Fruit fly (Drosophila melanogaster) whole organism, embryonic: Measurements from ENCODE around the gene PRL-1.

Source experiments
- Bteb2 ChIP-seq: fragments of 200-800 bp; sonication (Bioruptor generic); optimal IDR thresholded peaks from 2 replicates; lab custom pipeline; 2016; ENCODE audit warnings: missing biosample characterization, missing genetic modification characterization
- CG11085 ChIP-seq: fragments of 200-800 bp; sonication (Bioruptor generic); IDR thresholded peaks from 2 replicates; pipeline ENCODE4 v1.3.6; 2022; ENCODE audit warnings: missing biosample characterization, missing genetic modification characterization
- CG12219 ChIP-seq: fragments of 200-800 bp; sonication (Bioruptor generic); optimal IDR thresholded peaks from 3 replicates; lab custom pipeline; 2018; ENCODE audit warnings: missing biosample characterization, mild to moderate bottlenecking, missing genetic modification characterization
- CG12942 ChIP-seq: fragments of 200-800 bp; sonication (Bioruptor generic); optimal IDR thresholded peaks from 3 replicates; lab custom pipeline; 2016; ENCODE audit warnings: missing biosample characterization, missing genetic modification characterization
- CG16779 ChIP-seq: fragments of 200-800 bp; sonication (Bioruptor generic); IDR thresholded peaks from 2 replicates; pipeline ENCODE4 v1.3.6; 2022; ENCODE audit warnings: missing biosample characterization, missing genetic modification characterization
- CG17361 ChIP-seq: fragments of 200-800 bp; sonication (Bioruptor generic); IDR thresholded peaks from 3 replicates; pipeline ENCODE4 v1.3.6; 2022; ENCODE audit warnings: missing biosample characterization, missing genetic modification characterization
- CG2120 ChIP-seq: fragments of 200-800 bp; sonication (Bioruptor generic); optimal IDR thresholded peaks from 3 replicates; lab custom pipeline; 2016; ENCODE audit warnings: missing biosample characterization, missing genetic modification characterization
- CG2199 ChIP-seq: fragments of 200-800 bp; sonication (Bioruptor generic); IDR thresholded peaks from 3 replicates; pipeline ENCODE4 v1.3.6; 2022; ENCODE audit warnings: missing biosample characterization, missing genetic modification characterization
- CG2712 ChIP-seq: fragments of 200-800 bp; optimal IDR thresholded peaks from 3 replicates; lab custom pipeline; 2019; ENCODE audit warnings: missing biosample characterization, mild to moderate bottlenecking, missing genetic modification characterization, moderate library complexity
- CG3065 ChIP-seq: fragments of 200-800 bp; sonication (Bioruptor generic); optimal IDR thresholded peaks from 2 replicates; lab custom pipeline; 2016; ENCODE audit warnings: missing biosample characterization, missing genetic modification characterization
- CG31224 ChIP-seq: fragments of 200-800 bp; sonication (Bioruptor generic); IDR thresholded peaks from 2 replicates; pipeline ENCODE4 v1.3.6; 2022; ENCODE audit warnings: missing biosample characterization, missing genetic modification characterization
- CG3281 ChIP-seq: fragments of 200-800 bp; sonication (Bioruptor generic); optimal IDR thresholded peaks from 3 replicates; lab custom pipeline; 2017; ENCODE audit warnings: missing biosample characterization, mild to moderate bottlenecking, missing genetic modification characterization
- CG4707 ChIP-seq: fragments of 200-800 bp; sonication (Bioruptor generic); optimal IDR thresholded peaks from 2 replicates; lab custom pipeline; 2018; ENCODE audit warnings: missing biosample characterization, mild to moderate bottlenecking, missing genetic modification characterization, moderate library complexity
- CG4820 ChIP-seq: fragments of 200-800 bp; sonication (Bioruptor generic); optimal IDR thresholded peaks from 3 replicates; lab custom pipeline; 2016; ENCODE audit warnings: missing biosample characterization, missing genetic modification characterization
- CG6689 ChIP-seq: fragments of 200-800 bp; sonication (Bioruptor generic); IDR thresholded peaks from 2 replicates; pipeline ENCODE4 v1.3.6; 2022; ENCODE audit warnings: missing biosample characterization, missing genetic modification characterization
- CG8388 ChIP-seq: fragments of 200-800 bp; sonication (Bioruptor generic); optimal IDR thresholded peaks from 2 replicates; lab custom pipeline; 2019; ENCODE audit warnings: missing biosample characterization, mild to moderate bottlenecking, missing genetic modification characterization, moderate library complexity
- CG9437 ChIP-seq: fragments of 200-800 bp; sonication (Bioruptor generic); optimal IDR thresholded peaks from 2 replicates; lab custom pipeline; 2018; ENCODE audit warnings: missing biosample characterization, mild to moderate bottlenecking, missing genetic modification characterization
- CG9817 ChIP-seq: fragments of 200-800 bp; sonication (Bioruptor generic); optimal IDR thresholded peaks from 2 replicates; lab custom pipeline; 2018; ENCODE audit warnings: missing biosample characterization, mild to moderate bottlenecking, missing genetic modification characterization, moderate library complexity
- D19A ChIP-seq: fragments of 200-800 bp; optimal IDR thresholded peaks from 3 replicates; lab custom pipeline; 2019; ENCODE audit warnings: missing biosample characterization, mild to moderate bottlenecking, missing genetic modification characterization, moderate library complexity
- Elba2 ChIP-seq: fragments of 200-800 bp; sonication (Bioruptor generic); optimal IDR thresholded peaks from 3 replicates; lab custom pipeline; 2016; ENCODE audit warnings: missing biosample characterization, missing genetic modification characterization
- Fer2 ChIP-seq: fragments of 200-800 bp; sonication (Bioruptor generic); optimal IDR thresholded peaks from 2 replicates; lab custom pipeline; 2018; ENCODE audit warnings: missing biosample characterization, mild to moderate bottlenecking, missing genetic modification characterization, moderate library complexity
- HmgZ ChIP-seq: fragments of 200-800 bp; sonication (Bioruptor generic); optimal IDR thresholded peaks from 2 replicates; lab custom pipeline; 2018; ENCODE audit warnings: missing biosample characterization, mild to moderate bottlenecking, missing genetic modification characterization
- Hr39 ChIP-seq: fragments of >200 bp; optimal IDR thresholded peaks from 2 replicates; lab custom pipeline; 2017
- Lpt ChIP-seq: fragments of >200 bp; optimal IDR thresholded peaks from 2 replicates; lab custom pipeline; 2018; ENCODE audit warnings: missing biosample characterization, missing genetic modification characterization
- Ravus ChIP-seq: fragments of 200-800 bp; sonication (Bioruptor generic); IDR thresholded peaks from 2 replicates; pipeline ENCODE4 v1.3.6; 2022; ENCODE audit warnings: missing biosample characterization, missing genetic modification characterization
- Six4 ChIP-seq: fragments of 200-800 bp; sonication (Bioruptor generic); optimal IDR thresholded peaks from 2 replicates; lab custom pipeline; 2016; ENCODE audit warnings: missing biosample characterization, missing genetic modification characterization
- Sox102F ChIP-seq: fragments of 200-800 bp; sonication (Bioruptor generic); optimal IDR thresholded peaks from 2 replicates; lab custom pipeline; 2018; ENCODE audit warnings: missing biosample characterization, mild to moderate bottlenecking, missing genetic modification characterization, moderate library complexity
- Sry-δ ChIP-seq: fragments of 200-800 bp; sonication (Bioruptor generic); optimal IDR thresholded peaks from 2 replicates; lab custom pipeline; 2016; ENCODE audit warnings: missing biosample characterization, missing genetic modification characterization
- Xrp1 ChIP-seq: fragments of 200-800 bp; sonication (Bioruptor generic); IDR thresholded peaks from 2 replicates; pipeline ENCODE4 v1.3.6; 2022; ENCODE audit warnings: missing biosample characterization, missing genetic modification characterization
- ab ChIP-seq: fragments of 200-800 bp; sonication (Bioruptor generic); optimal IDR thresholded peaks from 2 replicates; lab custom pipeline; 2016; ENCODE audit warnings: missing biosample characterization, missing genetic modification characterization
- cwo ChIP-seq: fragments of 200-800 bp; sonication (Bioruptor generic); optimal IDR thresholded peaks from 3 replicates; lab custom pipeline; 2017; ENCODE audit warnings: missing biosample characterization, missing genetic modification characterization, mild to moderate bottlenecking, moderate library complexity, missing genetic modification reagents
- dimm ChIP-seq: fragments of 200-800 bp; sonication (Bioruptor generic); IDR thresholded peaks from 2 replicates; pipeline ENCODE4 v1.3.6; 2022; ENCODE audit warnings: missing biosample characterization, missing genetic modification characterization
- emc ChIP-seq: fragments of 200-800 bp; sonication (Bioruptor generic); optimal IDR thresholded peaks from 2 replicates; lab custom pipeline; 2016; ENCODE audit warnings: missing biosample characterization, missing genetic modification characterization
- fd96Cb ChIP-seq: fragments of 200-800 bp; sonication (Bioruptor generic); optimal IDR thresholded peaks from 2 replicates; lab custom pipeline; 2018; ENCODE audit warnings: missing biosample characterization, mild to moderate bottlenecking, missing genetic modification characterization, moderate library complexity
- gro ChIP-seq: fragments of 200-800 bp; sonication (Bioruptor generic); optimal IDR thresholded peaks from 2 replicates; lab custom pipeline; 2016; ENCODE audit warnings: missing biosample characterization, missing genetic modification characterization
- hkb ChIP-seq, 2 experiments: fragments of 200-800 bp in 1 of 2; fragments of >200 bp in 1 of 2; sonication (Bioruptor generic) in 1 of 2; IDR thresholded peaks in 1 of 2; optimal IDR thresholded peaks in 1 of 2; 2 replicates each; pipeline versions ENCODE4 v1.3.6 to Lab custom; 2017 to 2022; ENCODE audit warnings: missing biosample characterization in 1 of 2, missing genetic modification characterization in 1 of 2
- kay ChIP-seq: fragments of 200-800 bp; sonication (Bioruptor generic); optimal IDR thresholded peaks from 2 replicates; lab custom pipeline; 2016; ENCODE audit warnings: missing biosample characterization, missing genetic modification characterization
- lab ChIP-seq: fragments of 200-800 bp; sonication (Bioruptor generic); optimal IDR thresholded peaks from 3 replicates; lab custom pipeline; 2017; ENCODE audit warnings: missing biosample characterization, missing genetic modification characterization, mild to moderate bottlenecking, moderate library complexity, missing genetic modification reagents
- luna ChIP-seq: fragments of 200-800 bp; sonication (Bioruptor generic); optimal IDR thresholded peaks from 2 replicates; lab custom pipeline; 2016; ENCODE audit warnings: missing biosample characterization, missing genetic modification characterization
- nerfin-1 ChIP-seq: fragments of 200-800 bp; sonication (Bioruptor generic); optimal IDR thresholded peaks from 3 replicates; lab custom pipeline; 2019; ENCODE audit warnings: missing biosample characterization, mild to moderate bottlenecking, missing genetic modification characterization, moderate library complexity
- odd ChIP-seq: fragments of 200-800 bp; sonication (Bioruptor generic); optimal IDR thresholded peaks from 2 replicates; lab custom pipeline; 2017; ENCODE audit warnings: missing biosample characterization, mild to moderate bottlenecking, missing genetic modification characterization
- onecut ChIP-seq: fragments of 200-800 bp; sonication (Bioruptor generic); IDR thresholded peaks from 2 replicates; pipeline ENCODE4 v1.3.6; 2022; ENCODE audit warnings: missing biosample characterization, missing genetic modification characterization
- pho ChIP-seq: fragments of 200-800 bp; sonication (Bioruptor generic); optimal IDR thresholded peaks from 2 replicates; lab custom pipeline; 2016; ENCODE audit warnings: missing biosample characterization, missing genetic modification characterization
- run ChIP-seq: fragments of 200-800 bp; sonication (Bioruptor generic); optimal IDR thresholded peaks from 3 replicates; lab custom pipeline; 2018; ENCODE audit warnings: missing biosample characterization, mild to moderate bottlenecking, missing genetic modification characterization
- schlank ChIP-seq: fragments of 200-800 bp; sonication (Bioruptor generic); optimal IDR thresholded peaks from 2 replicates; lab custom pipeline; 2018; ENCODE audit warnings: missing biosample characterization, mild to moderate bottlenecking, missing genetic modification characterization
- sd ChIP-seq: fragments of 200-800 bp; sonication (Bioruptor generic); optimal IDR thresholded peaks from 3 replicates; lab custom pipeline; 2018; ENCODE audit warnings: missing biosample characterization, mild to moderate bottlenecking, missing genetic modification characterization, moderate library complexity
- so ChIP-seq: fragments of 200-800 bp; sonication (Bioruptor generic); IDR thresholded peaks from 3 replicates; pipeline ENCODE4 v1.3.6; 2022; ENCODE audit warnings: missing biosample characterization, missing genetic modification characterization
- ssp ChIP-seq: fragments of 200-800 bp; sonication (Bioruptor generic); IDR thresholded peaks from 2 replicates; pipeline ENCODE4 v1.3.6; 2022; ENCODE audit warnings: missing biosample characterization, missing genetic modification characterization
- tin ChIP-seq: fragments of 200-800 bp; sonication (Bioruptor generic); optimal IDR thresholded peaks from 3 replicates; lab custom pipeline; 2016; ENCODE audit warnings: missing biosample characterization, missing genetic modification characterization
- trem ChIP-seq: fragments of 200-800 bp; optimal IDR thresholded peaks from 3 replicates; lab custom pipeline; 2019; ENCODE audit warnings: missing biosample characterization, mild to moderate bottlenecking, missing genetic modification characterization, moderate library complexity

The PRL-1 gene

dm6 chr2L:16257227-16258071 is at the start of gene PRL-1, which contains the start of gene EndoGI (continued):
- peak; percentile 48 for TF ChIP-seq pho (GFP tag; lab: Kevin White, UChicago)
- peak; percentile 54 for TF ChIP-seq Six4 (GFP tag; lab: Kevin White, UChicago)
- peak; percentile 12; the same call in 1 of the 3 replicates for TF ChIP-seq CG2199 (GFP tag; lab: Robert Waterston, UW)
- TF ChIP-seq Ravus (GFP tag; lab: Robert Waterston, UW) = peak; percentile 37; the same call in 1 of the 2 replicates
- TF ChIP-seq CG3281 = peak; percentile 77
- TF ChIP-seq CG3065 (GFP tag; lab: Kevin White, UChicago) = peak; percentile 40
- TF ChIP-seq lab (GFP tag; lab: Kevin White, UChicago) = no peak
- peak; percentile 36 for TF ChIP-seq CG4820
- peak; percentile 79 for TF ChIP-seq trem
- peak; percentile 85 for TF ChIP-seq CG17361 (GFP tag; lab: Robert Waterston, UW)
- no peak for TF ChIP-seq CG4707 (GFP tag; lab: Kevin White, UChicago)
- no peak; the same call in 1 of the 2 replicates for TF ChIP-seq CG11085 (GFP tag; lab: Robert Waterston, UW)
- TF ChIP-seq dimm = no peak
- peak; percentile 6 for TF ChIP-seq gro (GFP tag; lab: Kevin White, UChicago)
- TF ChIP-seq CG9437 (GFP tag; lab: Kevin White, UChicago) = peak; percentile 56
- peak; percentile 74 for TF ChIP-seq kay
- no peak for TF ChIP-seq luna (GFP tag; lab: Kevin White, UChicago)
- no peak for TF ChIP-seq Lpt
- TF ChIP-seq schlank (tag; lab: Kevin White, UChicago) = no peak
- TF ChIP-seq Sox102F (GFP tag; lab: Kevin White, UChicago) = no peak
- TF ChIP-seq cwo (GFP tag; lab: Kevin White, UChicago) = peak; percentile 70
- TF ChIP-seq CG31224 (GFP tag; lab: Robert Waterston, UW) = peak; percentile 66
- peak; percentile 71 for TF ChIP-seq CG2120 (GFP tag; lab: Kevin White, UChicago)
- TF ChIP-seq hkb (optimal IDR thresholded peaks at IDR 0.05; lab: Kevin White, UChicago) = no peak
- peak; percentile 83 for TF ChIP-seq hkb (GFP tag; IDR thresholded peaks at IDR 0.05; lab: Robert Waterston, UW)
- TF ChIP-seq Hr39 (lab: Kevin White, UChicago) = no peak
- peak; percentile 79 for TF ChIP-seq so
- TF ChIP-seq CG12942 = peak; percentile 51
- TF ChIP-seq CG16779 (GFP tag; lab: Robert Waterston, UW) = no peak
- peak; percentile 60 for TF ChIP-seq onecut (GFP tag; lab: Robert Waterston, UW)
- peak; percentile 44 for TF ChIP-seq Elba2 (GFP tag; lab: Kevin White, UChicago)
- peak; percentile 57 for TF ChIP-seq fd96Cb (tag; lab: Kevin White, UChicago)
- TF ChIP-seq nerfin-1 (tag; lab: Kevin White, UChicago) = peak; percentile 66
- TF ChIP-seq ssp (GFP tag; lab: Robert Waterston, UW) = no peak
- no peak for TF ChIP-seq Bteb2
- TF ChIP-seq CG8388 = peak; percentile 77
- peak; percentile 48 for TF ChIP-seq sd (tag; lab: Kevin White, UChicago)
- no peak for TF ChIP-seq emc (GFP tag; lab: Kevin White, UChicago)
- TF ChIP-seq Fer2 = peak; percentile 68
- TF ChIP-seq CG2712 (tag; lab: Kevin White, UChicago) = peak; percentile 86
- no peak for TF ChIP-seq CG12219
- TF ChIP-seq run (tag; lab: Kevin White, UChicago) = no peak
- TF ChIP-seq Sry-δ (GFP tag; lab: Kevin White, UChicago) = peak; percentile 82
- TF ChIP-seq tin = peak; percentile 46
- TF ChIP-seq Xrp1 = peak; percentile 77
- peak; percentile 65 for TF ChIP-seq CG9817
- TF ChIP-seq odd = peak; percentile 59
- TF ChIP-seq CG6689 (GFP tag; lab: Robert Waterston, UW) = peak; percentile 83; the same call in 1 of the 2 replicates
- TF ChIP-seq ab (GFP tag; lab: Kevin White, UChicago) = no peak
- TF ChIP-seq D19A (tag; lab: Kevin White, UChicago) = peak; percentile 76
- TF ChIP-seq HmgZ (tag; lab: Kevin White, UChicago) = peak; percentile 36
